Worm (Caenorhabditis elegans) whole organism, mixed stage, embryonic: ENCODE data around the gene rab-28.
"Not testable (repeated sequence)": the region's sequence is repeated elsewhere in the genome, so short reads cannot be mapped to it uniquely, and the experiment has no call there.

Experiments
- M03D4.4 ChIP-seq: sonication (generic microtip); optimal IDR thresholded peaks from 2 replicates; lab custom pipeline; 2017; ENCODE audit warnings: mild to moderate bottlenecking, missing genetic modification characterization, missing compliant biosample characterization
- bed-3 ChIP-seq: fragments of 200-800 bp; sonication (Bioruptor generic); optimal IDR thresholded peaks from 3 replicates; lab custom pipeline; 2018; ENCODE audit warnings: mild to moderate bottlenecking, missing genetic modification characterization, moderate library complexity, missing compliant biosample characterization
- ceh-39 ChIP-seq: fragments of 150-350 bp; optimal IDR thresholded peaks from 2 replicates; lab custom pipeline; 2014; ENCODE audit warnings: missing biosample characterization, missing genetic modification characterization
- ceh-43 ChIP-seq: fragments of 200-800 bp; sonication (Bioruptor generic); optimal IDR thresholded peaks from 2 replicates; lab custom pipeline; 2018; ENCODE audit warnings: mild to moderate bottlenecking, missing genetic modification characterization, moderate library complexity, missing compliant biosample characterization
- ceh-83 ChIP-seq: fragments of 200-800 bp; sonication (Bioruptor generic); optimal IDR thresholded peaks from 2 replicates; lab custom pipeline; 2018; ENCODE audit warnings: mild to moderate bottlenecking, missing genetic modification characterization, missing compliant biosample characterization
- ces-1 ChIP-seq: fragments of 150-350 bp; optimal IDR thresholded peaks from 2 replicates; lab custom pipeline; 2014; ENCODE audit warnings: missing biosample characterization, missing genetic modification reagents, missing genetic modification characterization
- cnd-1 ChIP-seq: fragments of 200-800 bp; sonication (Bioruptor generic); optimal IDR thresholded peaks from 2 replicates; lab custom pipeline; 2018; ENCODE audit warnings: mild to moderate bottlenecking, missing genetic modification characterization, missing compliant biosample characterization
- drap-1 ChIP-seq: fragments of 200-800 bp; sonication (Bioruptor generic); optimal IDR thresholded peaks from 3 replicates; lab custom pipeline; 2018; ENCODE audit warnings: mild to moderate bottlenecking, missing genetic modification characterization, missing compliant biosample characterization
- elt-3 ChIP-seq: fragments of 150-350 bp; optimal IDR thresholded peaks from 2 replicates; lab custom pipeline; 2014; ENCODE audit warnings: missing biosample characterization, missing genetic modification characterization
- ham-2 ChIP-seq: fragments of 200-800 bp; sonication (Bioruptor generic); optimal IDR thresholded peaks from 2 replicates; lab custom pipeline; 2018; ENCODE audit warnings: mild to moderate bottlenecking, missing genetic modification characterization, missing compliant biosample characterization
- hlh-1 ChIP-seq: fragments of 150-350 bp; optimal IDR thresholded peaks from 2 replicates; lab custom pipeline; 2014; ENCODE audit warnings: missing biosample characterization, missing genetic modification reagents, missing genetic modification characterization
- lin-13 ChIP-seq: fragments of 150-350 bp; optimal IDR thresholded peaks from 2 replicates; lab custom pipeline; 2014; ENCODE audit warnings: missing biosample characterization, missing genetic modification characterization
- lsy-2 ChIP-seq: fragments of 150-350 bp; optimal IDR thresholded peaks from 2 replicates; lab custom pipeline; 2014; ENCODE audit warnings: missing biosample characterization, missing genetic modification characterization
- mep-1 ChIP-seq: fragments of 150-350 bp; optimal IDR thresholded peaks from 2 replicates; lab custom pipeline; 2017; ENCODE audit warnings: missing biosample characterization, missing genetic modification reagents, missing genetic modification characterization, inconsistent platforms
- mls-2 ChIP-seq: sonication (generic microtip); optimal IDR thresholded peaks from 2 replicates; lab custom pipeline; 2016; ENCODE audit warnings: mild to moderate bottlenecking, missing genetic modification characterization, moderate library complexity, missing compliant biosample characterization
- nhr-12 ChIP-seq: fragments of 150-350 bp; optimal IDR thresholded peaks from 2 replicates; lab custom pipeline; 2014; ENCODE audit warnings: missing biosample characterization, missing genetic modification characterization
- nhr-2 ChIP-seq: fragments of 150-350 bp; optimal IDR thresholded peaks from 2 replicates; lab custom pipeline; 2014; ENCODE audit warnings: missing biosample characterization, missing genetic modification characterization
- nhr-237 ChIP-seq: fragments of 150-350 bp; optimal IDR thresholded peaks from 2 replicates; lab custom pipeline; 2014; ENCODE audit warnings: missing biosample characterization, missing genetic modification characterization
- nhr-76 ChIP-seq: sonication (generic microtip); optimal IDR thresholded peaks from 2 replicates; lab custom pipeline; 2017; ENCODE audit warnings: missing biosample characterization, missing genetic modification characterization
- pha-4 ChIP-seq: fragments of 150-350 bp; optimal IDR thresholded peaks from 2 replicates; lab custom pipeline; 2018; ENCODE audit warnings: missing biosample characterization, missing genetic modification reagents, missing genetic modification characterization
- sptf-1 ChIP-seq: sonication (generic microtip); optimal IDR thresholded peaks from 2 replicates; lab custom pipeline; 2017; ENCODE audit warnings: mild to moderate bottlenecking, missing genetic modification characterization, moderate library complexity, missing compliant biosample characterization
- tbx-8 ChIP-seq: fragments of 200-800 bp; sonication (Bioruptor generic); optimal IDR thresholded peaks from 2 replicates; lab custom pipeline; 2018; ENCODE audit warnings: mild to moderate bottlenecking, missing genetic modification characterization, moderate library complexity, missing compliant biosample characterization
- unc-120 ChIP-seq: sonication (generic microtip); optimal IDR thresholded peaks from 2 replicates; lab custom pipeline; 2017; ENCODE audit warnings: missing genetic modification characterization, missing compliant biosample characterization; ENCODE audit not compliant: poor library complexity, severe bottlenecking
- unc-39 ChIP-seq: fragments of 150-350 bp; optimal IDR thresholded peaks from 2 replicates; lab custom pipeline; 2014; ENCODE audit warnings: missing biosample characterization, missing genetic modification characterization
- unc-62 ChIP-seq: fragments of 150-350 bp; optimal IDR thresholded peaks from 2 replicates; lab custom pipeline; 2014; ENCODE audit warnings: missing biosample characterization, missing genetic modification reagents, missing genetic modification characterization
- zip-8 ChIP-seq: fragments of 150-350 bp; optimal IDR thresholded peaks from 2 replicates; lab custom pipeline; 2014; ENCODE audit warnings: missing biosample characterization, missing genetic modification characterization
- ztf-11 ChIP-seq: fragments of 150-350 bp; optimal IDR thresholded peaks from 2 replicates; lab custom pipeline; 2014; ENCODE audit warnings: missing biosample characterization, missing genetic modification characterization

The rab-28 gene

ce11 chrIV:9199148-9199938 lies 44.5 kb downstream of the rab-28 start:
- TF ChIP-seq nhr-76 (tag; lab: Kevin White, UChicago): no peak
- no peak for TF ChIP-seq hlh-1 (tag; lab: Kevin White, UChicago)
- TF ChIP-seq pha-4 (tag; lab: Kevin White, UChicago): no peak
- no peak for TF ChIP-seq mls-2 (tag; lab: Kevin White, UChicago)
- no peak for TF ChIP-seq lsy-2 (tag; lab: Kevin White, UChicago)
- TF ChIP-seq cnd-1 (tag; lab: Kevin White, UChicago): no peak
- TF ChIP-seq lin-13 (tag; lab: Kevin White, UChicago): no peak
- TF ChIP-seq ceh-83 (GFP tag; lab: Kevin White, UChicago): no peak
- TF ChIP-seq sptf-1 (tag; lab: Kevin White, UChicago): no peak
- no peak for TF ChIP-seq nhr-237 (tag; lab: Kevin White, UChicago)
- no peak for TF ChIP-seq ztf-11
- TF ChIP-seq M03D4.4: no peak
- no peak for TF ChIP-seq elt-3 (tag; lab: Kevin White, UChicago)
- no peak for TF ChIP-seq ham-2 (GFP tag; lab: Kevin White, UChicago)
- no peak for TF ChIP-seq unc-39 (tag; lab: Kevin White, UChicago)

ce11 chrIV:9198136-9198535 lies 45.7 kb downstream of the rab-28 start:
- TF ChIP-seq elt-3 (tag; lab: Kevin White, UChicago) (peak; percentile 43), unc-120 (tag; lab: Kevin White, UChicago) (no peak)

- TF ChIP-seq pha-4 (tag; lab: Kevin White, UChicago) (peak; percentile 64), unc-62 (GFP tag; lab: Kevin White, UChicago) (peak; percentile 23), ham-2 (GFP tag; lab: Kevin White, UChicago) (peak; percentile 45), nhr-2 (tag; lab: Kevin White, UChicago) (no peak), ces-1 (GFP tag; lab: Kevin White, UChicago) (peak; percentile 79), hlh-1 (tag; lab: Kevin White, UChicago) (peak; percentile 58), unc-120 (tag; lab: Kevin White, UChicago) (peak; percentile 96), mls-2 (tag; lab: Kevin White, UChicago) (peak; percentile 32), sptf-1 (tag; lab: Kevin White, UChicago) (peak; percentile 42), elt-3 (tag; lab: Kevin White, UChicago) (no peak), ceh-43 (GFP tag; lab: Kevin White, UChicago) (no peak), mep-1 (tag; lab: Kevin White, UChicago) (peak; percentile 33)
Measured at ce11 chrIV:9196755-9197154, 47.1 kb downstream of the rab-28 start.

- TF ChIP-seq lsy-2 (tag; lab: Kevin White, UChicago): peak; percentile 36
Measured at ce11 chrIV:9196023-9196636, 47.7 kb downstream of the rab-28 start.

- TF ChIP-seq sptf-1 (tag; lab: Kevin White, UChicago); drap-1; nhr-237 (tag; lab: Kevin White, UChicago): not testable (repeated sequence)
Measured at ce11 chrIV:9194524-9194923, 49.3 kb downstream of the rab-28 start, which contains the start of gene C46C2.7. Gene C46C2.7, plus strand, starts transcription at chrIV:9194824.

ce11 chrIV:9192522-9192921 lies 51.3 kb downstream of the rab-28 start, which contains the start of gene C46C2.5:
Gene C46C2.5, minus strand, starts transcription at chrIV:9192622.
- TF ChIP-seq ceh-83 (GFP tag; lab: Kevin White, UChicago) (no peak), ceh-43 (GFP tag; lab: Kevin White, UChicago) (no peak), tbx-8 (GFP tag; lab: Kevin White, UChicago) (no peak), zip-8 (tag; lab: Kevin White, UChicago) (no peak), nhr-12 (tag; lab: Kevin White, UChicago) (no peak), ceh-39 (tag; lab: Kevin White, UChicago) (no peak), unc-39 (tag; lab: Kevin White, UChicago) (no peak), hlh-1 (tag; lab: Kevin White, UChicago) (no peak), bed-3 (GFP tag; lab: Kevin White, UChicago) (no peak)
